Worm (Caenorhabditis elegans) whole organism, mixed stage, embryonic: ENCODE results near the gene srz-70.

Experiments used
- M03D4.4 ChIP-seq: sonication (generic microtip); optimal IDR thresholded peaks from 2 replicates; lab custom pipeline; 2017; ENCODE audit warnings: mild to moderate bottlenecking, missing genetic modification characterization, missing compliant biosample characterization
- bed-3 ChIP-seq: fragments of 200-800 bp; sonication (Bioruptor generic); optimal IDR thresholded peaks from 3 replicates; lab custom pipeline; 2018; ENCODE audit warnings: mild to moderate bottlenecking, missing genetic modification characterization, moderate library complexity, missing compliant biosample characterization
- blmp-1 ChIP-seq: fragments of 150-350 bp; optimal IDR thresholded peaks from 2 replicates; lab custom pipeline; 2014; ENCODE audit warnings: missing biosample characterization, missing genetic modification characterization
- ceh-39 ChIP-seq: fragments of 150-350 bp; optimal IDR thresholded peaks from 2 replicates; lab custom pipeline; 2014; ENCODE audit warnings: missing biosample characterization, missing genetic modification characterization
- ceh-43 ChIP-seq: fragments of 200-800 bp; sonication (Bioruptor generic); optimal IDR thresholded peaks from 2 replicates; lab custom pipeline; 2018; ENCODE audit warnings: mild to moderate bottlenecking, missing genetic modification characterization, moderate library complexity, missing compliant biosample characterization
- ceh-83 ChIP-seq: fragments of 200-800 bp; sonication (Bioruptor generic); optimal IDR thresholded peaks from 2 replicates; lab custom pipeline; 2018; ENCODE audit warnings: mild to moderate bottlenecking, missing genetic modification characterization, missing compliant biosample characterization
- ces-1 ChIP-seq: fragments of 150-350 bp; optimal IDR thresholded peaks from 2 replicates; lab custom pipeline; 2014; ENCODE audit warnings: missing biosample characterization, missing genetic modification reagents, missing genetic modification characterization
- cnd-1 ChIP-seq: fragments of 200-800 bp; sonication (Bioruptor generic); optimal IDR thresholded peaks from 2 replicates; lab custom pipeline; 2018; ENCODE audit warnings: mild to moderate bottlenecking, missing genetic modification characterization, missing compliant biosample characterization
- drap-1 ChIP-seq: fragments of 200-800 bp; sonication (Bioruptor generic); optimal IDR thresholded peaks from 3 replicates; lab custom pipeline; 2018; ENCODE audit warnings: mild to moderate bottlenecking, missing genetic modification characterization, missing compliant biosample characterization
- elt-1 ChIP-seq: sonication (generic microtip); optimal IDR thresholded peaks from 2 replicates; lab custom pipeline; 2017; ENCODE audit warnings: missing genetic modification characterization, mild to moderate bottlenecking, missing compliant biosample characterization, antibody characterized with exemption, moderate library complexity, borderline replicate concordance; ENCODE audit not compliant: insufficient read depth
- elt-3 ChIP-seq: fragments of 150-350 bp; optimal IDR thresholded peaks from 2 replicates; lab custom pipeline; 2014; ENCODE audit warnings: missing biosample characterization, missing genetic modification characterization
- flh-1 ChIP-seq: fragments of 200-800 bp; sonication (Bioruptor generic); optimal IDR thresholded peaks from 2 replicates; lab custom pipeline; 2018; ENCODE audit warnings: mild to moderate bottlenecking, missing genetic modification characterization, moderate library complexity, missing compliant biosample characterization
- ham-2 ChIP-seq: fragments of 200-800 bp; sonication (Bioruptor generic); optimal IDR thresholded peaks from 2 replicates; lab custom pipeline; 2018; ENCODE audit warnings: mild to moderate bottlenecking, missing genetic modification characterization, missing compliant biosample characterization
- hlh-1 ChIP-seq: fragments of 150-350 bp; optimal IDR thresholded peaks from 2 replicates; lab custom pipeline; 2014; ENCODE audit warnings: missing biosample characterization, missing genetic modification reagents, missing genetic modification characterization
- lin-13 ChIP-seq: fragments of 150-350 bp; optimal IDR thresholded peaks from 2 replicates; lab custom pipeline; 2014; ENCODE audit warnings: missing biosample characterization, missing genetic modification characterization
- lin-32 ChIP-seq: fragments of 200-800 bp; sonication (Bioruptor generic); optimal IDR thresholded peaks from 2 replicates; lab custom pipeline; 2018; ENCODE audit warnings: mild to moderate bottlenecking, missing genetic modification characterization, missing compliant biosample characterization
- lsy-2 ChIP-seq: fragments of 150-350 bp; optimal IDR thresholded peaks from 2 replicates; lab custom pipeline; 2014; ENCODE audit warnings: missing biosample characterization, missing genetic modification characterization
- mab-5 ChIP-seq: fragments of 150-350 bp; optimal IDR thresholded peaks from 2 replicates; lab custom pipeline; 2014; ENCODE audit warnings: missing biosample characterization, missing genetic modification characterization
- mep-1 ChIP-seq: fragments of 150-350 bp; optimal IDR thresholded peaks from 2 replicates; lab custom pipeline; 2017; ENCODE audit warnings: missing biosample characterization, missing genetic modification reagents, missing genetic modification characterization, inconsistent platforms
- mls-2 ChIP-seq: sonication (generic microtip); optimal IDR thresholded peaks from 2 replicates; lab custom pipeline; 2016; ENCODE audit warnings: mild to moderate bottlenecking, missing genetic modification characterization, moderate library complexity, missing compliant biosample characterization
- nhr-12 ChIP-seq: fragments of 150-350 bp; optimal IDR thresholded peaks from 2 replicates; lab custom pipeline; 2014; ENCODE audit warnings: missing biosample characterization, missing genetic modification characterization
- nhr-2 ChIP-seq: fragments of 150-350 bp; optimal IDR thresholded peaks from 2 replicates; lab custom pipeline; 2014; ENCODE audit warnings: missing biosample characterization, missing genetic modification characterization
- nhr-237 ChIP-seq: fragments of 150-350 bp; optimal IDR thresholded peaks from 2 replicates; lab custom pipeline; 2014; ENCODE audit warnings: missing biosample characterization, missing genetic modification characterization
- nhr-28 ChIP-seq: fragments of 150-350 bp; optimal IDR thresholded peaks from 2 replicates; lab custom pipeline; 2014; ENCODE audit warnings: missing biosample characterization, missing genetic modification characterization
- nhr-76 ChIP-seq: sonication (generic microtip); optimal IDR thresholded peaks from 2 replicates; lab custom pipeline; 2017; ENCODE audit warnings: missing biosample characterization, missing genetic modification characterization
- pha-4 ChIP-seq: fragments of 150-350 bp; optimal IDR thresholded peaks from 2 replicates; lab custom pipeline; 2018; ENCODE audit warnings: missing biosample characterization, missing genetic modification reagents, missing genetic modification characterization
- sem-2 ChIP-seq: fragments of 200-800 bp; sonication (Bioruptor generic); optimal IDR thresholded peaks from 2 replicates; lab custom pipeline; 2018; ENCODE audit warnings: mild to moderate bottlenecking, missing genetic modification characterization, missing compliant biosample characterization
- snpc-4 ChIP-seq: fragments of 150-350 bp; optimal IDR thresholded peaks from 2 replicates; lab custom pipeline; 2014; ENCODE audit warnings: missing biosample characterization, missing genetic modification characterization
- sptf-1 ChIP-seq: sonication (generic microtip); optimal IDR thresholded peaks from 2 replicates; lab custom pipeline; 2017; ENCODE audit warnings: mild to moderate bottlenecking, missing genetic modification characterization, moderate library complexity, missing compliant biosample characterization
- tbx-8 ChIP-seq: fragments of 200-800 bp; sonication (Bioruptor generic); optimal IDR thresholded peaks from 2 replicates; lab custom pipeline; 2018; ENCODE audit warnings: mild to moderate bottlenecking, missing genetic modification characterization, moderate library complexity, missing compliant biosample characterization
- unc-120 ChIP-seq: sonication (generic microtip); optimal IDR thresholded peaks from 2 replicates; lab custom pipeline; 2017; ENCODE audit warnings: missing genetic modification characterization, missing compliant biosample characterization; ENCODE audit not compliant: poor library complexity, severe bottlenecking
- unc-39 ChIP-seq: fragments of 150-350 bp; optimal IDR thresholded peaks from 2 replicates; lab custom pipeline; 2014; ENCODE audit warnings: missing biosample characterization, missing genetic modification characterization
- unc-62 ChIP-seq: fragments of 150-350 bp; optimal IDR thresholded peaks from 2 replicates; lab custom pipeline; 2014; ENCODE audit warnings: missing biosample characterization, missing genetic modification reagents, missing genetic modification characterization
- zip-8 ChIP-seq: fragments of 150-350 bp; optimal IDR thresholded peaks from 2 replicates; lab custom pipeline; 2014; ENCODE audit warnings: missing biosample characterization, missing genetic modification characterization
- ztf-11 ChIP-seq: fragments of 150-350 bp; optimal IDR thresholded peaks from 2 replicates; lab custom pipeline; 2014; ENCODE audit warnings: missing biosample characterization, missing genetic modification characterization

Gene srz-70

DNA sequence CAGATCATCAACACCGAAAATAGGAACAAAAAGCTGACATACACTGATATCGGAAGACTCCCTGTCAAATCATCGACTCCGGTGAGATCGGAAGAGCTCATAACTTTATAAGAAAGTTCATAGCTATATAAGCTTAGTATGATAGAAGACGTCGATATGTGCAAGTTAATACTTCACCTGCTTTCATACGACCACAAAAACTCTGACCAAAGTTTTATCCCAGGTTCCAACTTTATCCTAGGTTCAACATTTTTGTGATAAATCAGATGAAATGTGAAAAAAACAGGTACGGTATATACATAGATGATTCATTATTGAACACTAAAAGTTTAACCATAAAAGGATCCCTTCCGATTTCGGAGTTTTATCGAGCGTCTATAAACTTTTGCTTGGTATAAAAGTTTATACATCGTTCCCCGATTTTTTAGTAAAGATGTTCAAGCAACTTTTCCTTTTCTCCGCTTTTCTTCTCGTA is at the start of gene srz-70, which contains the start of gene C09G12.5:
srz-70 (minus strand) TSS at position 101 of the 475 bp plus-strand sequence.
C09G12.5 (plus strand) TSS at position 425 of the 475 bp plus-strand sequence.
- TF ChIP-seq sptf-1 (tag; lab: Kevin White, UChicago) (no peak), blmp-1 (tag; lab: Kevin White, UChicago) (no peak), tbx-8 (GFP tag; lab: Kevin White, UChicago) (no peak), hlh-1 (no peak), lsy-2 (tag; lab: Kevin White, UChicago) (no peak), unc-39 (tag; lab: Kevin White, UChicago) (no peak), nhr-76 (no peak), unc-120 (tag; lab: Kevin White, UChicago) (no peak), drap-1 (no peak), snpc-4 (tag; lab: Kevin White, UChicago) (no peak), M03D4.4 (tag; lab: Kevin White, UChicago) (no peak), ces-1 (no peak), nhr-2 (tag; lab: Kevin White, UChicago) (no peak), ztf-11 (tag; lab: Kevin White, UChicago) (no peak), mab-5 (no peak), elt-3 (no peak), ceh-43 (no peak)

- TF ChIP-seq mls-2 (tag; lab: Kevin White, UChicago), result no peak
- no peak for TF ChIP-seq nhr-2 (tag; lab: Kevin White, UChicago)
- TF ChIP-seq lin-32 (GFP tag; lab: Kevin White, UChicago), result no peak
- no peak for TF ChIP-seq ceh-39 (tag; lab: Kevin White, UChicago)
- TF ChIP-seq, all 35 proteins: peak for 0
Observed at ce11 chrIV:3527878-3528277, 49.1 kb upstream of the srz-70 start.

ce11 chrIV:3526831-3527404 is 48.1 kb upstream of the srz-70 start, which contains the start of gene M57.2:
TSS of gene M57.2 (plus strand) at chrIV:3527354.
- TF ChIP-seq zip-8 (peak; percentile 3), ceh-83 (no peak)

DNA sequence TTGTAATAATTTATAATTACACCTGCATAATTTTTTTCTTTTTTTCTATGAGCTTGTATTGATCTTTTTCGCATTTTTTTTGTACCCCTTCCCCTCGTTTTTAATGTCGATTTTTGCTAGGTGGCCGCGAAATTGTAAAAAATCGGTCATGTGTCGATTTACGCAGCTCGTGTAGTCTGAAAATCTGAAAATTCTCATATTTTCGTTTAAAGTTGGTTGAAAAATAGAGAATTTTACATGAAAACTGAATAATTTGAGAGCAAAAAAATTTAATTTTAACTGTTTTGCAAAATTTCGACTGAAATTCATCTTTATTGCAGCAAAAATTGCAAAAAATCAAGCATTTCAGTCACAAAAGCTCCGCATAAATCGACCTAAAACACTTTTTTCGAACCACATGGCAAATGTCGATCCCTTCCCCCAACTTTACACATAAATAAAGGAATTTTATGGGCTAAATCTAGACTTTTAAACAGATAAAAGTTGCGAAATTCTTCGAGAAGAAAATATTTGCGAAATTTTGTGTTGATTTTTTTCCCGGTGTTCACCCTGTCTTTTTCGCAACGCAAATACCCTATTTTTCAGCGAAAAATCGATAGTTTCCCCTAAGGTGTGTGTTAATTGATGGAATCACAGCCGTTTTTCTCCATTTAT is 47.5 kb upstream of the srz-70 start:
- no peak for TF ChIP-seq lsy-2 (tag; lab: Kevin White, UChicago)
- TF ChIP-seq, all 35 proteins: peak for 0

DNA sequence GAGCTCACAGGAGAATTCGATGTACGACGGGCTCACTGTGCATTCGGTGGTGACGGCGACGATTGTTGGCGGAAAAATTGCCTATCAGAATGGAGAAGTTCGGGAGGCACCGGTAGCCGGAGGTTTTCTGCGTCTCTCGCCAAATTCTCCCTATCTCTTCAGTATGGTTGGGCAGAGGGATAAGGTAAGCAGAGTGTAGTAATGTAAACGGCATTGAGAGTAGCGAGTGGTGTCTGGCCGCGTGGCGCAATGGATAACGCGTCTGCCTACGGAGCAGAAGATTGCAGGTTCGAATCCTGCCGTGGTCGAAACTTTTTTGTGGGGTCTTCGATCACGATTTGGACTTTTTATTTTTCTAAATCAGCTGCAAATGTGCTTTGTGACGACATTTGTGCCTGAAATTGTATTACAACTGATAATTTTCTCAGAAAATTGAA is 45.8 kb upstream of the srz-70 start:
- TF ChIP-seq unc-62 (GFP tag; lab: Kevin White, UChicago), result peak; percentile 17
- TF ChIP-seq ham-2 (GFP tag; lab: Kevin White, UChicago), result peak; percentile 67
- no peak for TF ChIP-seq pha-4 (tag; lab: Kevin White, UChicago)
- peak; percentile 54 for TF ChIP-seq flh-1 (GFP tag; lab: Kevin White, UChicago)
- no peak for TF ChIP-seq mep-1 (tag; lab: Kevin White, UChicago)
- no peak for TF ChIP-seq ztf-11 (tag; lab: Kevin White, UChicago)
- no peak for TF ChIP-seq ceh-39 (tag; lab: Kevin White, UChicago)
- TF ChIP-seq lin-32 (GFP tag; lab: Kevin White, UChicago), result peak; percentile 53
- TF ChIP-seq nhr-2 (tag; lab: Kevin White, UChicago), result no peak
- peak; percentile 90 for TF ChIP-seq sptf-1 (tag; lab: Kevin White, UChicago)
- no peak for TF ChIP-seq elt-3
- TF ChIP-seq hlh-1, result no peak
- TF ChIP-seq zip-8, result no peak
- TF ChIP-seq mab-5, result no peak
- TF ChIP-seq nhr-12 (tag; lab: Kevin White, UChicago), result no peak
- peak; percentile 74 for TF ChIP-seq unc-120 (tag; lab: Kevin White, UChicago)
- TF ChIP-seq snpc-4 (tag; lab: Kevin White, UChicago), result no peak
- TF ChIP-seq cnd-1 (tag; lab: Kevin White, UChicago), result peak; percentile 83
- peak; percentile 75 for TF ChIP-seq ceh-43
- TF ChIP-seq bed-3 (GFP tag; lab: Kevin White, UChicago), result peak; percentile 57
- TF ChIP-seq ces-1, result no peak
- no peak for TF ChIP-seq elt-1
- peak; percentile 54 for TF ChIP-seq tbx-8 (GFP tag; lab: Kevin White, UChicago)
- no peak for TF ChIP-seq lin-13 (tag; lab: Kevin White, UChicago)
- peak; percentile 83 for TF ChIP-seq ceh-83
- peak; percentile 89 for TF ChIP-seq M03D4.4 (tag; lab: Kevin White, UChicago)
- peak; percentile 5 for TF ChIP-seq nhr-28 (tag; lab: Kevin White, UChicago)
- TF ChIP-seq nhr-237, result no peak
- no peak for TF ChIP-seq blmp-1 (tag; lab: Kevin White, UChicago)
- no peak for TF ChIP-seq lsy-2 (tag; lab: Kevin White, UChicago)
- peak; percentile 82 for TF ChIP-seq sem-2 (GFP tag; lab: Kevin White, UChicago)
- TF ChIP-seq unc-39 (tag; lab: Kevin White, UChicago), result peak; percentile 26
- peak; percentile 88 for TF ChIP-seq drap-1
- peak; percentile 88 for TF ChIP-seq mls-2 (tag; lab: Kevin White, UChicago)
- TF ChIP-seq nhr-76, result no peak
- TF ChIP-seq, all 35 proteins: peak for 17
